Worm (Caenorhabditis elegans) whole organism, L3 larva: Measurements from ENCODE around the gene csp-1.

Source experiments
- aly-2 ChIP-seq: fragments of 150-350 bp; optimal IDR thresholded peaks from 2 replicates; lab custom pipeline; 2014; ENCODE audit warnings: missing biosample characterization, missing genetic modification characterization
- lin-15B ChIP-seq: fragments of 150-350 bp; optimal IDR thresholded peaks from 2 replicates; lab custom pipeline; 2014; ENCODE audit warnings: missing biosample characterization, missing genetic modification characterization
- mml-1 ChIP-seq: fragments of 150-350 bp; sonication (generic microtip); optimal IDR thresholded peaks from 3 replicates; lab custom pipeline; 2014; ENCODE audit warnings: missing biosample characterization, missing genetic modification characterization
- nhr-11 ChIP-seq: fragments of 150-350 bp; optimal IDR thresholded peaks from 2 replicates; lab custom pipeline; 2014; ENCODE audit warnings: missing biosample characterization, missing genetic modification characterization

ce11 chrII:13636596-13636995 is 35.6 kb downstream of the csp-1 start:
- TF ChIP-seq nhr-11 (tag; lab: Kevin White, UChicago) (no peak), lin-15B (tag; lab: Kevin White, UChicago) (no peak), aly-2 (no peak), mml-1 (no peak)
